Worm (Caenorhabditis elegans): ENCODE data around the gene C28A5.1.

Gene C28A5.1

ce11 chrIII:4419117-4419978 lies 14.8 kb downstream of the C28A5.1 start, which contains the start of the genes R07E5.7 and cku-80 (continued):
- TF ChIP-seq cebp-1 (GFP tag; IDR thresholded peaks at IDR 0.05) = peak; percentile 71
- TF ChIP-seq cebp-1 (tag; optimal IDR thresholded peaks at IDR 0.05) = peak; percentile 94
- peak; percentile 27 for TF ChIP-seq tlf-1 (GFP tag; optimal IDR thresholded peaks at IDR 0.05)
- no peak for TF ChIP-seq unc-130 (GFP tag; optimal IDR thresholded peaks at IDR 0.05)
- no peak for TF ChIP-seq hrde-1 (tag; optimal IDR thresholded peaks at IDR 0.05; ENCODE audit: borderline replicate concordance)

- TF ChIP-seq F57A8.1 (GFP tag; optimal IDR thresholded peaks at IDR 0.05) (no peak), egl-44 (GFP tag; IDR thresholded peaks at IDR 0.05) (no peak), zfh-2 (GFP tag; conservative IDR thresholded peaks at IDR 0.05) (no peak), mes-4 (tag; optimal IDR thresholded peaks at IDR 0.05) (no peak), ceh-40 (GFP tag; IDR thresholded peaks at IDR 0.05) (no peak), Y67H2A.10 (GFP tag; conservative IDR thresholded peaks at IDR 0.05) (no peak), snpc-1.3 (tag; optimal IDR thresholded peaks at IDR 0.05; ENCODE audit: insufficient read depth) (no peak)
Measured at ce11 chrIII:4417956-4418355, 16.2 kb downstream of the C28A5.1 start, which contains the start of the genes R07E5.19 and pdcd-2. Gene R07E5.19, minus strand, starts transcription at chrIII:4418056. Gene pdcd-2, minus strand, starts transcription at chrIII:4418057.

ce11 chrIII:4415135-4415534 lies 19.0 kb downstream of the C28A5.1 start, which contains the start of gene R07E5.11:
Gene R07E5.11, minus strand, starts transcription at chrIII:4415235.
- TF ChIP-seq him-1 (tag; optimal IDR thresholded peaks at IDR 0.05) (peak; percentile 34), F52B5.7 (tag; optimal IDR thresholded peaks at IDR 0.05) (no peak)

- TF ChIP-seq ekl-4 (GFP tag; IDR thresholded peaks at IDR 0.05) = peak; percentile 74; the same call in 1 of the 2 replicates
- peak; percentile 46; the same call in 1 of the 2 replicates for TF ChIP-seq C06A6.2 (GFP tag; conservative IDR thresholded peaks at IDR 0.05)
- TF ChIP-seq rpc-1 (optimal IDR thresholded peaks at IDR 0.05) = peak; percentile 50
- TF ChIP-seq rpc-1 (tag; optimal IDR thresholded peaks at IDR 0.05) = peak; percentile 70
- peak; percentile 80 for TF ChIP-seq tbp1 (GFP tag; optimal IDR thresholded peaks at IDR 0.05)
- peak; percentile 28 for TF ChIP-seq gei-17 (GFP tag; optimal IDR thresholded peaks at IDR 0.05)
- peak; percentile 92 for TF ChIP-seq snpc-4 (GFP tag; optimal IDR thresholded peaks at IDR 0.05)
- peak; percentile 94 to 99 (median 96) for TF ChIP-seq snpc-4 (tag; optimal IDR thresholded peaks at IDR 0.05)
- TF ChIP-seq lin-40 (tag; optimal IDR thresholded peaks at IDR 0.05) = peak; percentile 49
- peak; percentile 54; the same call in 1 of the 2 replicates for TF ChIP-seq egl-44 (GFP tag; IDR thresholded peaks at IDR 0.05)
- peak; percentile 65 for TF ChIP-seq mcd-1 (GFP tag; IDR thresholded peaks at IDR 0.05)
- TF ChIP-seq die-1 (tag; optimal IDR thresholded peaks at IDR 0.05) = peak; percentile 2
- TF ChIP-seq him-1 (tag; optimal IDR thresholded peaks at IDR 0.05) = peak; percentile 60
- peak; percentile 64 for TF ChIP-seq dox-1 (GFP tag; IDR thresholded peaks at IDR 0.05)
- TF ChIP-seq rcor-1 (GFP tag; IDR thresholded peaks at IDR 0.05) = peak; percentile 74
- 0 out of 2 replicates have a peak, but pooled peaks have one; percentile 64 for TF ChIP-seq Y56A3A.18 (GFP tag; IDR thresholded peaks at IDR 0.05)
- TF ChIP-seq snpc-3.4 (tag; optimal IDR thresholded peaks at IDR 0.05) = peak; percentile 73
- peak; percentile 68 for TF ChIP-seq Y53G8AR.9 (GFP tag; conservative IDR thresholded peaks at IDR 0.05)
- peak; percentile 78; the same call in 1 of the 2 replicates for TF ChIP-seq nfyb-1 (GFP tag; IDR thresholded peaks at IDR 0.05)
- peak; percentile 70 for TF ChIP-seq snpc-1.1 (tag; optimal IDR thresholded peaks at IDR 0.05; ENCODE audit: insufficient read depth)
- 0 out of 2 replicates have a peak, but pooled peaks have one; percentile 25 for TF ChIP-seq ztf-6 (GFP tag; IDR thresholded peaks at IDR 0.05)
- TF ChIP-seq dpff-1 (tag; optimal IDR thresholded peaks at IDR 0.05) = peak; percentile 57
- TF ChIP-seq repo-1 (tag; optimal IDR thresholded peaks at IDR 0.05) = peak; percentile 54
- peak; percentile 39 for TF ChIP-seq lin-54 (GFP tag; optimal IDR thresholded peaks at IDR 0.05)
- TF ChIP-seq lin-26 (GFP tag; IDR thresholded peaks at IDR 0.05) = peak; percentile 78
- TF ChIP-seq hmg-1.2 (GFP tag; IDR thresholded peaks at IDR 0.05) = peak; percentile 64
- TF ChIP-seq ZK185.1 (tag; optimal IDR thresholded peaks at IDR 0.05; ENCODE audit: poor library complexity, severe bottlenecking) = peak; percentile 38
- TF ChIP-seq ceh-79 (tag; optimal IDR thresholded peaks at IDR 0.05) = peak; percentile 56
- peak; percentile 68 for TF ChIP-seq madf-6 (GFP tag; IDR thresholded peaks at IDR 0.05)
Measured at ce11 chrIII:4414041-4414440, 20.1 kb downstream of the C28A5.1 start.
